Worm (Caenorhabditis elegans) whole organism, L1 larva: ENCODE data around the gene ZK354.8.
"Not testable (repeated sequence)": the region's sequence is repeated elsewhere in the genome, so short reads cannot be mapped to it uniquely, and the experiment has no call there.

ENCODE experiments used
- F16B12.6 ChIP-seq: fragments of 150-350 bp; optimal IDR thresholded peaks from 2 replicates; lab custom pipeline; 2014; ENCODE audit warnings: missing biosample characterization, missing genetic modification characterization
- Y116A8C.19 ChIP-seq: sonication (generic microtip); optimal IDR thresholded peaks from 2 replicates; lab custom pipeline; 2016; ENCODE audit warnings: missing compliant biosample characterization, missing genetic modification characterization, borderline replicate concordance
- aha-1 ChIP-seq: fragments of 150-350 bp; optimal IDR thresholded peaks from 2 replicates; lab custom pipeline; 2014; ENCODE audit warnings: missing biosample characterization, missing genetic modification characterization
- ama-1 ChIP-seq: fragments of 150-350 bp; optimal IDR thresholded peaks from 2 replicates; lab custom pipeline; 2014
- ceh-82 ChIP-seq, 3 experiments: fragments of 150-350 bp in 1 of 3; sonication (generic microtip) in 2 of 3; optimal IDR thresholded peaks; 2 replicates each; lab custom pipeline; 2014 to 2017; ENCODE audit warnings: missing biosample characterization in 3 of 3, missing genetic modification characterization in 3 of 3
- efl-1 ChIP-seq, 4 experiments: fragments of 150-350 bp; optimal IDR thresholded peaks in 3 of 4; peaks in 1 of 4; 1 replicate in 1 of 4; 2 replicates in 3 of 4; lab custom pipeline; 2014; ENCODE audit warnings: missing biosample characterization in 2 of 4, missing genetic modification characterization in 2 of 4, missing genetic modification reagents in 2 of 4
- efl-3 ChIP-seq: fragments of 200-800 bp; sonication (Bioruptor generic); optimal IDR thresholded peaks from 2 replicates; lab custom pipeline; 2018; ENCODE audit warnings: mild to moderate bottlenecking, missing genetic modification characterization, missing compliant biosample characterization
- egl-27 ChIP-seq, 2 experiments: fragments of 150-350 bp in 1 of 2; sonication (generic microtip); optimal IDR thresholded peaks; 3 replicates each; lab custom pipeline; 2017 to 2018; ENCODE audit warnings: missing biosample characterization in 2 of 2, missing genetic modification characterization in 2 of 2, missing genetic modification reagents in 2 of 2
- elt-2 ChIP-seq: sonication (generic microtip); optimal IDR thresholded peaks from 2 replicates; lab custom pipeline; 2016; ENCODE audit warnings: missing genetic modification characterization, mild to moderate bottlenecking, inconsistent platforms, missing compliant biosample characterization, missing genetic modification reagents
- fkh-4 ChIP-seq: sonication (generic microtip); optimal IDR thresholded peaks from 2 replicates; lab custom pipeline; 2016; ENCODE audit warnings: missing compliant biosample characterization, missing genetic modification characterization, borderline replicate concordance
- grh-1 ChIP-seq: fragments of 200-800 bp; sonication (Bioruptor generic); IDR thresholded peaks from 2 replicates; pipeline ENCODE4 v1.3.6; 2022; ENCODE audit warnings: missing genetic modification reagents, missing genetic modification characterization, missing compliant biosample characterization
- isw-1 ChIP-seq: fragments of 200-800 bp; sonication (Bioruptor generic); IDR thresholded peaks from 2 replicates; pipeline ENCODE4 v1.3.6; 2022; ENCODE audit warnings: missing genetic modification characterization, missing compliant biosample characterization
- lin-13 ChIP-seq: fragments of 150-350 bp; optimal IDR thresholded peaks from 2 replicates; lab custom pipeline; 2014; ENCODE audit warnings: missing biosample characterization, missing genetic modification reagents, missing genetic modification characterization
- lin-14 ChIP-seq: fragments of 200-800 bp; sonication (Bioruptor generic); optimal IDR thresholded peaks from 2 replicates; lab custom pipeline; 2018; ENCODE audit warnings: mild to moderate bottlenecking, missing genetic modification characterization, moderate library complexity, missing compliant biosample characterization
- lin-39 ChIP-seq: fragments of 150-350 bp; optimal IDR thresholded peaks from 2 replicates; lab custom pipeline; 2014; ENCODE audit warnings: missing biosample characterization, missing genetic modification reagents, missing genetic modification characterization
- mab-9 ChIP-seq: fragments of 200-800 bp; sonication (Bioruptor generic); IDR thresholded peaks from 2 replicates; pipeline ENCODE4 v1.3.6; 2022; ENCODE audit warnings: missing genetic modification reagents, missing genetic modification characterization, missing compliant biosample characterization
- nhr-19 ChIP-seq: fragments of 200-800 bp; sonication (Bioruptor generic); conservative IDR thresholded peaks from 2 replicates; pipeline ENCODE4 v1.3.6; 2022; ENCODE audit warnings: missing genetic modification characterization, missing compliant biosample characterization
- nhr-28 ChIP-seq: fragments of 150-350 bp; optimal IDR thresholded peaks from 2 replicates; lab custom pipeline; 2014; ENCODE audit warnings: missing biosample characterization, missing genetic modification characterization
- nhr-47 ChIP-seq: sonication (generic microtip); optimal IDR thresholded peaks from 2 replicates; lab custom pipeline; 2016; ENCODE audit warnings: mild to moderate bottlenecking, missing genetic modification characterization, moderate library complexity, missing compliant biosample characterization
- nhr-71 ChIP-seq: sonication (generic microtip); optimal IDR thresholded peaks from 2 replicates; lab custom pipeline; 2016; ENCODE audit warnings: mild to moderate bottlenecking, missing genetic modification characterization, moderate library complexity, missing compliant biosample characterization
- nhr-77 ChIP-seq: fragments of 150-350 bp; optimal IDR thresholded peaks from 2 replicates; lab custom pipeline; 2014; ENCODE audit warnings: missing biosample characterization, missing genetic modification characterization
- nhr-85 ChIP-seq: sonication (generic microtip); peaks from one replicate; lab custom pipeline; 2016; ENCODE audit warnings: missing genetic modification characterization, inconsistent platforms, missing compliant biosample characterization
- nhr-90 ChIP-seq: sonication (generic microtip); optimal IDR thresholded peaks from 2 replicates; lab custom pipeline; 2016; ENCODE audit warnings: mild to moderate bottlenecking, missing genetic modification characterization, missing compliant biosample characterization; ENCODE audit not compliant: poor library complexity
- rnt-1 ChIP-seq: sonication (generic microtip); optimal IDR thresholded peaks from 2 replicates; lab custom pipeline; 2016; ENCODE audit warnings: mild to moderate bottlenecking, missing genetic modification characterization, moderate library complexity, missing compliant biosample characterization
- skn-1 ChIP-seq: fragments of 150-350 bp; optimal IDR thresholded peaks from 2 replicates; lab custom pipeline; 2014; ENCODE audit warnings: missing biosample characterization, missing genetic modification characterization
- snu-23 ChIP-seq: sonication (generic microtip); optimal IDR thresholded peaks from 2 replicates; lab custom pipeline; 2016; ENCODE audit warnings: missing genetic modification characterization, missing compliant biosample characterization
- swsn-7 ChIP-seq: sonication (generic microtip); optimal IDR thresholded peaks from 2 replicates; lab custom pipeline; 2016; ENCODE audit warnings: missing genetic modification characterization, missing compliant biosample characterization
- unc-62 ChIP-seq: fragments of 150-350 bp; optimal IDR thresholded peaks from 2 replicates; lab custom pipeline; 2014; ENCODE audit warnings: missing biosample characterization, missing genetic modification reagents, missing genetic modification characterization
- unc-86 ChIP-seq: sonication (generic microtip); optimal IDR thresholded peaks from 2 replicates; lab custom pipeline; 2016; ENCODE audit warnings: missing genetic modification characterization, missing compliant biosample characterization

The ZK354.8 gene

ce11 chrIV:5313011-5313410 lies 7.1 kb upstream of the ZK354.8 start, which contains the start of the genes msp-59 and ZK354.2:
TSS of gene msp-59 (minus strand) at chrIV:5313111.
TSS of gene ZK354.2 (plus strand) at chrIV:5313405.
- TF ChIP-seq grh-1; efl-1 (optimal IDR thresholded peaks at IDR 0.05; lab: Kevin White, UChicago); efl-1 (GFP tag; optimal IDR thresholded peaks at IDR 0.05 in 1 of 2; lab: Kevin White, UChicago); snu-23 (GFP tag; lab: Kevin White, UChicago): not testable (repeated sequence)

- no peak for TF ChIP-seq unc-86 (tag; lab: Kevin White, UChicago)
- no peak for TF ChIP-seq snu-23 (GFP tag; lab: Kevin White, UChicago)
- no peak for TF ChIP-seq efl-3
- TF ChIP-seq F16B12.6 (tag; lab: Kevin White, UChicago) = no peak
- no peak for TF ChIP-seq elt-2 (tag; lab: Kevin White, UChicago)
- no peak for TF ChIP-seq nhr-90 (tag; lab: Kevin White, UChicago)
- TF ChIP-seq isw-1 (GFP tag; lab: Robert Waterston, UW) = no peak
- no peak for TF ChIP-seq unc-62 (GFP tag; lab: Kevin White, UChicago)
- no peak for TF ChIP-seq ama-1 (lab: Kevin White, UChicago)
Measured at ce11 chrIV:5309742-5310141, 3.8 kb upstream of the ZK354.8 start, which contains the start of gene ZK354.3. TSS of gene ZK354.3 (plus strand) at chrIV:5310042.

ce11 chrIV:5308046-5308643 lies 2.2 kb upstream of the ZK354.8 start, which contains the start of the genes ZK354.9 and msp-58:
TSS of gene ZK354.9 (minus strand) at chrIV:5308146.
TSS of gene msp-58 (plus strand) at chrIV:5308593.
- TF ChIP-seq rnt-1; nhr-85 (tag; lab: Kevin White, UChicago); lin-13 (GFP tag; lab: Kevin White, UChicago): not testable (repeated sequence)

ce11 chrIV:5303030-5303429 lies 2.9 kb downstream of the ZK354.8 start, which contains the start of gene ZK354.7:
TSS of gene ZK354.7 (minus strand) at chrIV:5303130.
- TF ChIP-seq nhr-90 (tag; lab: Kevin White, UChicago) = no peak

- TF ChIP-seq lin-14 (GFP tag; lab: Kevin White, UChicago) = no peak
- no peak for TF ChIP-seq egl-27 (tag; optimal IDR thresholded peaks at IDR 0.05; lab: Kevin White, UChicago)
- no peak for TF ChIP-seq nhr-19 (GFP tag; lab: Robert Waterston, UW)
- no peak for TF ChIP-seq snu-23 (GFP tag; lab: Kevin White, UChicago)
- no peak for TF ChIP-seq nhr-71 (tag; lab: Kevin White, UChicago)
- no peak for TF ChIP-seq Y116A8C.19 (tag; lab: Kevin White, UChicago)
- TF ChIP-seq nhr-77 (tag; lab: Kevin White, UChicago) = no peak
- no peak for TF ChIP-seq fkh-4
- no peak for TF ChIP-seq skn-1 (tag; lab: Kevin White, UChicago)
- no peak for TF ChIP-seq elt-2 (tag; lab: Kevin White, UChicago)
- TF ChIP-seq nhr-47 = no peak
- TF ChIP-seq mab-9 (GFP tag; lab: Robert Waterston, UW) = no peak
- no peak for TF ChIP-seq aha-1 (tag; lab: Kevin White, UChicago)
- no peak for TF ChIP-seq nhr-28 (tag; lab: Kevin White, UChicago)
- TF ChIP-seq swsn-7 (tag; lab: Kevin White, UChicago) = no peak
Measured at ce11 chrIV:5297436-5298012, 8.4 kb downstream of the ZK354.8 start, which contains the start of the genes ZK354.6 and msp-113. TSS of gene ZK354.6 (minus strand) at chrIV:5297536. TSS of gene msp-113 (plus strand) at chrIV:5297962.

- not testable (repeated sequence) for TF ChIP-seq lin-39; ceh-82 (tag; optimal IDR thresholded peaks at IDR 0.05; lab: Kevin White, UChicago); nhr-85 (tag; lab: Kevin White, UChicago)
Measured at ce11 chrIV:5295240-5295639, 10.7 kb downstream of the ZK354.8 start, which contains the start of gene msp-51. TSS of gene msp-51 (minus strand) at chrIV:5295340.
